Worm (Caenorhabditis elegans) whole organism, L2 larva: ENCODE measurements around the gene srtx-1.

Experiments
- ama-1 ChIP-seq: fragments of 150-350 bp; optimal IDR thresholded peaks from 2 replicates; lab custom pipeline; 2018; ENCODE audit warnings: inconsistent platforms
- lin-39 ChIP-seq: fragments of 150-350 bp; optimal IDR thresholded peaks from 2 replicates; lab custom pipeline; 2014; ENCODE audit warnings: missing biosample characterization, missing genetic modification reagents, missing genetic modification characterization
- zag-1 ChIP-seq: fragments of 150-350 bp; optimal IDR thresholded peaks from 2 replicates; lab custom pipeline; 2014; ENCODE audit warnings: missing biosample characterization, missing genetic modification characterization

- TF ChIP-seq zag-1 (tag; lab: Kevin White, UChicago) (no peak), ama-1 (lab: Kevin White, UChicago) (peak; percentile 3), lin-39 (tag; lab: Kevin White, UChicago) (no peak)
Observed at ce11 chrIV:7397507-7397906, 23.5 kb upstream of the srtx-1 start.
